Worm (Caenorhabditis elegans): Measurements from ENCODE around the gene F44E5.5.

F44E5.5 gene

DNA sequence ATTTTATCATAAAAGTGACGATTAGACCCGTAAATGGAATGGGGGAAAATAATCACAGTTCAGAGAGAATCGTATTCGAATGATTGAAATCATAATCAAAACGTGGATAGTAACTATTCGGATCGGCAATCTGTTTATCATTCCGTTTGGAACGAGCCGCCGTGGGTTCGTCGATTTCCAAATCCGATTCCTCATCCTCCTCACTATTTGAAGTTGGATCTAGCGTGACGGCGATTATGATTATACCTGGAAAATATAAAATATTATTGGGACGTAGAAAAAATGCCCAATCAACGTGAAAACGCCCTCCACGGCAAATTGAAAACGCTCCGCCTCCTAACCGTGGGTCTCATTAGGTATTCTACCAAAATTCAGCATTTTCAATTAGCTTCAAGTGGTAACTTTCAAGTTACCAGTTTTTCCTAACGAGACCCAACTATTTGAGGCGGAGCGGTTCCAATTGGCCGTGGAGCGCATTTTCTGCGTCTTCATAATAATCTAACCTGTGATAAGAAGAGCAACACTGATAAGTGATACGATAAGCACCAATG, 28.2 kb upstream of the F44E5.5 start:
- TF ChIP-seq unc-62 (GFP tag; optimal IDR thresholded peaks at IDR 0.05) = no peak

DNA sequence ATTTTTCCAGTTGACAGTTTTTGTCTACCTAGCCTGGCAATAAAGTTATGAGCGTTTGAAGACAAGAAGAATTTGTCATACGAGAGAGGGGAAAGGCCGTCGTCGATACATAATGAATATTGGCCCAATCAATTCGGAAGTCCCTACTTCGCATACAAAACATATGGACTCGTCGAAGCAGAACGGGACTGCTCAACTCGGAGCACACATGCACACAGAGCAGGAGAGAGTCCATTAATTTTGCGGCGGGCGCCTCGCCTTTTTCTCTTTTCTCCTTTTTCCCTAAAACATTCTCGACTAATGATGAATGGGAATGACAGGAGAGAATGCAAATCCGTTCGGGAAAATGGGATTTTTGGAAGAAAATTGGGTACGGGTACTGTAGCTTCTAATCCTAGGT, 26.9 kb upstream of the F44E5.5 start, which contains the start of gene F13D12.8:
F13D12.8 (minus strand) TSS at position 82 of the 400 bp plus-strand sequence.
- no peak for TF ChIP-seq unc-62 (GFP tag; optimal IDR thresholded peaks at IDR 0.05)

- TF ChIP-seq unc-62 (GFP tag; optimal IDR thresholded peaks at IDR 0.05) = no peak
Measured at ce11 chrII:11733850-11734249, 25.6 kb upstream of the F44E5.5 start.

- TF ChIP-seq unc-62 (GFP tag; optimal IDR thresholded peaks at IDR 0.05) = no peak
Measured at ce11 chrII:11737347-11737746, 22.1 kb upstream of the F44E5.5 start.

- TF ChIP-seq unc-62 (GFP tag; optimal IDR thresholded peaks at IDR 0.05) = no peak
Measured at ce11 chrII:11739199-11739598, 20.3 kb upstream of the F44E5.5 start, which contains the start of gene ctsa-1.2. ctsa-1.2 (plus strand) TSS chrII:11739358.

- no peak for TF ChIP-seq unc-62 (GFP tag; optimal IDR thresholded peaks at IDR 0.05)
Measured at ce11 chrII:11742320-11742719, 17.1 kb upstream of the F44E5.5 start.

- no peak for TF ChIP-seq unc-62 (GFP tag; optimal IDR thresholded peaks at IDR 0.05)
Measured at ce11 chrII:11746782-11747288, 12.6 kb upstream of the F44E5.5 start.

DNA sequence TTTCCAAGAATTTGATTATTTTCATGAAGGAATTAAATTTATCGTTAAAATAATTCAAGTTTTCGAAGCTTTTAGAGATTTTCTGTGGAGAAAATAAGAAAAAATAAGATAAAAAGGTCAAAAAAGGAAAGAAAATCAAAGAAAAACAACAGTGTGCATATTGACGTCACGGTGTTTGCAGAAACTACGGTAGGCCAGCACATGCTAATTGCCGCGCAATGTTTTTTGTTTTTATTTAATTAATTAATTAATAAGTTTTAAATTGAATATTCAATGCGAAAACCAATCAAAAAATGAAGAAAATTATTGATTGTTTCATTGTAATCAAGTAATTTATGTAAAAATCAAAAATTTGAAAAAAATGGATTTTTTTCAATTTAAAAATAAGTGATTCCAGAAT, 11.6 kb upstream of the F44E5.5 start:
- TF ChIP-seq unc-62 (GFP tag; optimal IDR thresholded peaks at IDR 0.05) = no peak

DNA sequence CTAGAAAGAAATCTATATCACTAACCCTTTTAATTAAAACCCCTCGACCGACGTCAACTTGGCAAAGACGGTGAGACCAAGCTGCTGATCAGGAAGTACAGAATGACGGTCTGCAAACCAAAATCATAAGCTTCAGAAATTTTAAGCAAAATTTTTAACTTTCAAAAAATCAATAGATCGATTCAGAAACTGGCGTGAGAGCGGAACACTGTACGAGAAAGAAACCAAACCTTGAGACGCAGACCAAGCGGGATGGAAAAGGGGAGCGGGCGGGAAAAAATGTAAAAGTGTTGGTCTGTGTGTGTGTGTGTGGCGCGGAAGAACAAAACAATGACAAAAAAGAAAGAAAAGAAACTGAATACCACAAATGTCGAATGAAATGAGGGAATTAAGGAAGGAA, 11.0 kb upstream of the F44E5.5 start, which contains the start of the genes F44E5.17 and gpb-1:
F44E5.17 (minus strand) TSS at position 101 of the 400 bp plus-strand sequence.
gpb-1 (minus strand) TSS at position 118 of the 400 bp plus-strand sequence.
- TF ChIP-seq unc-62 (GFP tag; optimal IDR thresholded peaks at IDR 0.05) = no peak

DNA sequence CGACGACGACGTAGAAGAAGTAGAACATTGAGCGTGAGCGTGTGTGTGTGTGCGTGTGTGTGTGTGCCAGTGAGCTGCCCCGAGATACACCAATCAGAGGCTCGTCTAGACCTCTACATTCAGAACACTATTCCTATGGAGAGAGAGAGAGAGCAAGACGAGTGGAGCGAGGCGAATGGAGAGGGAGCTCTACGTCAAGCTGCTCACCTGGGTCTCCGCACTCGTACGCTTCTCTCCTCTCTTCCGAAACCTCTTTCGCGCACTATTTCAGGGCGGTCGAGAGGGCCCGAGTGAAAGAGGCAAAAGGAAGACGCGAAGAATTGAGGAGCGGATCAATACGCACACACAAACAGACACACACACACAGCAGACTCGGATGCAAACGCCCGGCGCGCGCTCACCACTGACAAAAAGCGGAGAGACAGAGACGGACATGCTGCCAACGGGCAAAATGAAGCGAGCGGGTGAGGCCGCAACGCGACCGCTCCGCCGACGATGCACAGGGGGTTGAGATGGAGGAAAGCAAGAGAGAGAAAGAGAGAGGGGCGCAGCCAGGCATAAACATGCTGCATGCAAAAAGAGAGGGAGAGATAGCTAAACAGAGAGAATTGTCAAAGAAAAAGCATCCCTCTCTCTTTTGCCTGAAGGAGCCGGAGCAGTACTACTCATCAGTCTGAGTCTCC, 9.8 kb upstream of the F44E5.5 start:
- TF ChIP-seq unc-62 (GFP tag; optimal IDR thresholded peaks at IDR 0.05) = no peak

- no peak for TF ChIP-seq unc-62 (GFP tag; optimal IDR thresholded peaks at IDR 0.05)
Measured at ce11 chrII:11751615-11752174, 7.8 kb upstream of the F44E5.5 start.

DNA sequence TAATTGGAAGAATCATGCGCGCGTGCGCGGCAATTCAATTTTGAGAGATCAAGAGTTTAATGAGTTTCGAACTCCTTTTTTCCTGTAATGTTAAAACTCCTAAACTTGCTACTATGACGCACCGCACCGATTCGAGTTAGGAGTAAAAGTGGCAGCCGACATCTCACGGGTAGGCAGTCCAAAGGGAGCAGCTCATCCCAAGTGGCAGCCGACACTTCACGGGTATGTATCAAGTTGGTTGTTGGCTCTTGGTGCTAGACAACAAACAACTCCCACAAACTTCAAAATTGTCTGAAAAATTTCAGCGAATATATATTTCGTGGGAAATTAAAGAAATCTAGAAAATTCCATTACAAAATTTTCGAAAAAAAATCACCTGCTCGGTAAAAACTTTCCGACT, 6.3 kb upstream of the F44E5.5 start:
- no peak for TF ChIP-seq unc-62 (GFP tag; optimal IDR thresholded peaks at IDR 0.05)

DNA sequence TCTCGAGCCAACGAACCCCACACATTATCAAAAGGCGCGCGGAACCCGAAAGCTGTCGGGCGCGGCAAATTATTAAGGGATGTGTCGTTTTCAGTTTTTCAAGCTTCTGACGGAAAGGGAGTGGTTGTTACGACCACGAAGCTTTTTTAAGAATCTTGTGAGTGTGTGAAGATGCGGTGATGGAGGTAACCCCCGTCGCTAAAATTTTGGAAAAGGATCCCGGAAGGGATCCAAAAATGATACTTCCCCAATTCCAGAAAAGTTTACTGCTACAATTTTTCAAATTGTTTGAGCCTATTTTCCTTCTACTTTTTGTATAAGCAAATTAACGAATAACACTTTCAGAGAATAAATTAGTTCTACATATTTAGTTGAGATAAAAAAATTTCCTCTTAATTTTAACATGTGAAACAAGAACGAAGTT, 2.8 kb upstream of the F44E5.5 start:
- TF ChIP-seq unc-62 (GFP tag; optimal IDR thresholded peaks at IDR 0.05) = no peak

- no peak for TF ChIP-seq unc-62 (GFP tag; optimal IDR thresholded peaks at IDR 0.05)
Measured at ce11 chrII:11761806-11762512, 2.5 kb downstream of the F44E5.5 start.

- no peak for TF ChIP-seq unc-62 (GFP tag; optimal IDR thresholded peaks at IDR 0.05)
Measured at ce11 chrII:11765506-11766152, 6.2 kb downstream of the F44E5.5 start.

DNA sequence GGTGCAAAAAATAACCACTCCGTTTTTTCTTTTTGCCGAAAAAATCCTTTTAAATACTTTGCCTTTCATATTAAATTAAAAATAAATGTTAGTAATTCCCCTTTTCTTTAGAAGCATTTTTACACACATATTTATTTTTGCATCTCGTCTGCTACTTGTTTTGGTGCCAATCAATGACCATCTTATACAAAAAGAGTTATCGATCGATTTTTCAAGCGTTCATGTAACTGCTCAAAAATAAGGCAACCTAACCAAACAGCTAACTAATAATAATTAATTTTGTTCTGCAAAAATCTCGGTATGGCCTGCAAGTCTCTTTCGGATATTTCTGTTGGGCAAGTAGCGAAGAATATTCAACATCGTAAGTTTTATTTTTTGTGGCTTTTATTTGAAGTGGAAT, 7.0 kb downstream of the F44E5.5 start, which contains the start of gene F44E5.2:
F44E5.2 (plus strand) TSS at position 301 of the 400 bp plus-strand sequence.
- TF ChIP-seq unc-62 (GFP tag; optimal IDR thresholded peaks at IDR 0.05) = no peak

Data from whole organism, dauer.